Worm (Caenorhabditis elegans): ENCODE data around the gene F59A6.13.
A peak's percentile ranks its signal among the peaks of the same experiment; 100 is the strongest.

ce11 chrII:5020513-5021081 is 2.0 kb upstream of the F59A6.13 start:
- TF ChIP-seq pag-3 (tag; optimal IDR thresholded peaks at IDR 0.05; ENCODE audit: borderline replicate concordance, insufficient read depth) = no peak
- TF ChIP-seq ztf-4 (tag; optimal IDR thresholded peaks at IDR 0.05) = no peak
- no peak for TF ChIP-seq nhr-90 (tag; optimal IDR thresholded peaks at IDR 0.05; ENCODE audit: poor library complexity)
- TF ChIP-seq elt-2 (tag; optimal IDR thresholded peaks at IDR 0.05) = peak; percentile 88
- TF ChIP-seq efl-1 (optimal IDR thresholded peaks at IDR 0.05) = no peak
- TF ChIP-seq efl-1 (GFP tag; optimal IDR thresholded peaks at IDR 0.05 in 1 of 2) = peak in 1 of 2 experiments; percentile 62
- no peak for TF ChIP-seq lir-3 (tag; optimal IDR thresholded peaks at IDR 0.05; ENCODE audit: poor library complexity)
- TF ChIP-seq nhr-77 (tag; optimal IDR thresholded peaks at IDR 0.05) = no peak
- no peak for TF ChIP-seq vab-15 (tag; optimal IDR thresholded peaks at IDR 0.05)
- no peak for TF ChIP-seq ces-1 (GFP tag; optimal IDR thresholded peaks at IDR 0.05)
- TF ChIP-seq fkh-10 (GFP tag; optimal IDR thresholded peaks at IDR 0.05) = no peak
- no peak for TF ChIP-seq ceh-82 (tag; optimal IDR thresholded peaks at IDR 0.05)
- TF ChIP-seq nhr-12 (tag; optimal IDR thresholded peaks at IDR 0.05) = no peak
- TF ChIP-seq nhr-84 (tag; optimal IDR thresholded peaks at IDR 0.05) = no peak
- TF ChIP-seq elt-3 (tag; optimal IDR thresholded peaks at IDR 0.05) = no peak
